Worm (Caenorhabditis elegans) whole organism, L1 larva: ENCODE results near the gene ggtb-1.

Experiments
- C04F5.9 ChIP-seq: sonication (generic microtip); optimal IDR thresholded peaks from 2 replicates; lab custom pipeline; 2016; ENCODE audit warnings: missing genetic modification characterization, missing compliant biosample characterization
- C34B4.2 ChIP-seq: sonication (generic microtip); optimal IDR thresholded peaks from 2 replicates; lab custom pipeline; 2017; ENCODE audit warnings: mild to moderate bottlenecking, missing genetic modification characterization, missing compliant biosample characterization
- alr-1 ChIP-seq: fragments of 200-800 bp; sonication (Bioruptor generic); optimal IDR thresholded peaks from 2 replicates; lab custom pipeline; 2018; ENCODE audit warnings: borderline replicate concordance, mild to moderate bottlenecking, missing genetic modification characterization, missing compliant biosample characterization
- aly-2 ChIP-seq: fragments of 150-350 bp; optimal IDR thresholded peaks from 2 replicates; lab custom pipeline; 2014; ENCODE audit warnings: missing biosample characterization, missing genetic modification characterization
- ama-1 ChIP-seq: fragments of 150-350 bp; optimal IDR thresholded peaks from 2 replicates; lab custom pipeline; 2014
- blmp-1 ChIP-seq: fragments of 150-350 bp; optimal IDR thresholded peaks from 2 replicates; lab custom pipeline; 2014; ENCODE audit warnings: missing biosample characterization, missing genetic modification characterization
- ceh-8 ChIP-seq: fragments of 200-800 bp; sonication (Bioruptor generic); optimal IDR thresholded peaks from 2 replicates; lab custom pipeline; 2018; ENCODE audit warnings: mild to moderate bottlenecking, missing genetic modification characterization, moderate library complexity, missing compliant biosample characterization
- ceh-82 ChIP-seq, 3 experiments: fragments of 150-350 bp in 1 of 3; sonication (generic microtip) in 2 of 3; optimal IDR thresholded peaks; 2 replicates each; lab custom pipeline; 2014 to 2017; ENCODE audit warnings: missing biosample characterization in 3 of 3, missing genetic modification characterization in 3 of 3
- ceh-88 ChIP-seq: fragments of 200-800 bp; sonication (Bioruptor generic); IDR thresholded peaks from 2 replicates; pipeline ENCODE4 v1.3.6; 2022; ENCODE audit warnings: missing genetic modification characterization, missing compliant biosample characterization
- efl-1 ChIP-seq, 4 experiments: fragments of 150-350 bp; optimal IDR thresholded peaks in 3 of 4; peaks in 1 of 4; 1 replicate in 1 of 4; 2 replicates in 3 of 4; lab custom pipeline; 2014; ENCODE audit warnings: missing biosample characterization in 2 of 4, missing genetic modification characterization in 2 of 4, missing genetic modification reagents in 2 of 4
- egl-13 ChIP-seq: sonication (generic microtip); optimal IDR thresholded peaks from 2 replicates; lab custom pipeline; 2016; ENCODE audit warnings: missing genotype, missing genetic modification reagents, missing genetic modification characterization, missing compliant biosample characterization
- elt-2 ChIP-seq: sonication (generic microtip); optimal IDR thresholded peaks from 2 replicates; lab custom pipeline; 2016; ENCODE audit warnings: missing genetic modification characterization, mild to moderate bottlenecking, inconsistent platforms, missing compliant biosample characterization, missing genetic modification reagents
- elt-3 ChIP-seq, 6 experiments: fragments of 150-350 bp in 1 of 6; sonication (generic microtip); optimal IDR thresholded peaks; 2 replicates each; lab custom pipeline; 2017 to 2018; ENCODE audit warnings: missing biosample characterization in 6 of 6, missing genetic modification characterization in 6 of 6, inconsistent platforms in 1 of 6
- ets-5 ChIP-seq: fragments of 200-800 bp; sonication (Bioruptor generic); IDR thresholded peaks from 2 replicates; pipeline ENCODE4 v1.3.6; 2022; ENCODE audit warnings: missing genetic modification characterization, missing compliant biosample characterization
- fkh-4 ChIP-seq: sonication (generic microtip); optimal IDR thresholded peaks from 2 replicates; lab custom pipeline; 2016; ENCODE audit warnings: missing compliant biosample characterization, missing genetic modification characterization, borderline replicate concordance
- fos-1 ChIP-seq: fragments of 150-350 bp; optimal IDR thresholded peaks from 2 replicates; lab custom pipeline; 2014; ENCODE audit warnings: missing biosample characterization, missing genetic modification characterization
- grh-1 ChIP-seq: fragments of 200-800 bp; sonication (Bioruptor generic); IDR thresholded peaks from 2 replicates; pipeline ENCODE4 v1.3.6; 2022; ENCODE audit warnings: missing genetic modification reagents, missing genetic modification characterization, missing compliant biosample characterization
- hlh-17 ChIP-seq: fragments of 200-800 bp; sonication (Bioruptor generic); optimal IDR thresholded peaks from 2 replicates; lab custom pipeline; 2018; ENCODE audit warnings: missing genetic modification characterization, mild to moderate bottlenecking, missing compliant biosample characterization, moderate library complexity, borderline replicate concordance
- hlh-4 ChIP-seq: sonication (generic microtip); optimal IDR thresholded peaks from 2 replicates; lab custom pipeline; 2016; ENCODE audit warnings: mild to moderate bottlenecking, missing genetic modification characterization, missing compliant biosample characterization
- hpl-2 ChIP-seq: fragments of 150-350 bp; optimal IDR thresholded peaks from 2 replicates; lab custom pipeline; 2014; ENCODE audit warnings: missing biosample characterization, missing genetic modification reagents, missing genetic modification characterization
- irx-1 ChIP-seq: sonication (generic microtip); optimal IDR thresholded peaks from 2 replicates; lab custom pipeline; 2016; ENCODE audit warnings: missing genetic modification characterization, missing compliant biosample characterization
- isw-1 ChIP-seq: fragments of 200-800 bp; sonication (Bioruptor generic); IDR thresholded peaks from 2 replicates; pipeline ENCODE4 v1.3.6; 2022; ENCODE audit warnings: missing genetic modification characterization, missing compliant biosample characterization
- jun-1 ChIP-seq: fragments of 150-350 bp; optimal IDR thresholded peaks from 2 replicates; lab custom pipeline; 2014; ENCODE audit warnings: missing biosample characterization, missing genetic modification reagents, missing genetic modification characterization
- lin-14 ChIP-seq: fragments of 200-800 bp; sonication (Bioruptor generic); optimal IDR thresholded peaks from 2 replicates; lab custom pipeline; 2018; ENCODE audit warnings: mild to moderate bottlenecking, missing genetic modification characterization, moderate library complexity, missing compliant biosample characterization
- lsy-2 ChIP-seq, 2 experiments: fragments of 150-350 bp; optimal IDR thresholded peaks; 2 replicates each; lab custom pipeline; 2014; ENCODE audit warnings: missing biosample characterization in 2 of 2, missing genetic modification characterization in 2 of 2
- mab-9 ChIP-seq: fragments of 200-800 bp; sonication (Bioruptor generic); IDR thresholded peaks from 2 replicates; pipeline ENCODE4 v1.3.6; 2022; ENCODE audit warnings: missing genetic modification reagents, missing genetic modification characterization, missing compliant biosample characterization
- mef-2 ChIP-seq: fragments of 150-350 bp; optimal IDR thresholded peaks from 2 replicates; lab custom pipeline; 2014; ENCODE audit warnings: missing biosample characterization, missing genetic modification characterization
- mep-1 ChIP-seq: fragments of 150-350 bp; optimal IDR thresholded peaks from 2 replicates; lab custom pipeline; 2014; ENCODE audit warnings: missing biosample characterization, missing genetic modification characterization
- nhr-11 ChIP-seq: fragments of 150-350 bp; optimal IDR thresholded peaks from 2 replicates; lab custom pipeline; 2014; ENCODE audit warnings: missing biosample characterization, missing genetic modification characterization
- nhr-19 ChIP-seq: fragments of 200-800 bp; sonication (Bioruptor generic); conservative IDR thresholded peaks from 2 replicates; pipeline ENCODE4 v1.3.6; 2022; ENCODE audit warnings: missing genetic modification characterization, missing compliant biosample characterization
- nhr-237 ChIP-seq: fragments of 150-350 bp; optimal IDR thresholded peaks from 2 replicates; lab custom pipeline; 2014; ENCODE audit warnings: missing biosample characterization, missing genetic modification characterization
- nhr-28 ChIP-seq: fragments of 150-350 bp; optimal IDR thresholded peaks from 2 replicates; lab custom pipeline; 2014; ENCODE audit warnings: missing biosample characterization, missing genetic modification characterization
- nhr-47 ChIP-seq: sonication (generic microtip); optimal IDR thresholded peaks from 2 replicates; lab custom pipeline; 2016; ENCODE audit warnings: mild to moderate bottlenecking, missing genetic modification characterization, moderate library complexity, missing compliant biosample characterization
- nhr-76 ChIP-seq: sonication (generic microtip); optimal IDR thresholded peaks from 2 replicates; lab custom pipeline; 2017; ENCODE audit warnings: missing biosample characterization, missing genetic modification characterization
- nhr-84 ChIP-seq: sonication (generic microtip); optimal IDR thresholded peaks from 2 replicates; lab custom pipeline; 2017; ENCODE audit warnings: missing biosample characterization, missing genetic modification characterization
- nhr-85 ChIP-seq: sonication (generic microtip); peaks from one replicate; lab custom pipeline; 2016; ENCODE audit warnings: missing genetic modification characterization, inconsistent platforms, missing compliant biosample characterization
- pag-3 ChIP-seq: sonication (generic microtip); optimal IDR thresholded peaks from 2 replicates; lab custom pipeline; 2017; ENCODE audit warnings: missing genetic modification characterization, mild to moderate bottlenecking, missing compliant biosample characterization, antibody characterized with exemption, borderline replicate concordance; ENCODE audit not compliant: insufficient read depth
- pax-3 ChIP-seq: fragments of 200-800 bp; sonication (Bioruptor generic); optimal IDR thresholded peaks from 2 replicates; lab custom pipeline; 2018; ENCODE audit warnings: mild to moderate bottlenecking, missing genetic modification characterization, moderate library complexity, missing compliant biosample characterization
- pqm-1 ChIP-seq: sonication (generic microtip); optimal IDR thresholded peaks from 3 replicates; lab custom pipeline; 2017; ENCODE audit warnings: missing biosample characterization, missing genetic modification characterization
- snu-23 ChIP-seq: sonication (generic microtip); optimal IDR thresholded peaks from 2 replicates; lab custom pipeline; 2016; ENCODE audit warnings: missing genetic modification characterization, missing compliant biosample characterization
- sox-4 ChIP-seq: sonication (generic microtip); optimal IDR thresholded peaks from 2 replicates; lab custom pipeline; 2016; ENCODE audit warnings: missing genetic modification characterization, missing compliant biosample characterization
- sptf-1 ChIP-seq: fragments of 150-350 bp; optimal IDR thresholded peaks from 2 replicates; lab custom pipeline; 2014; ENCODE audit warnings: missing biosample characterization, missing genetic modification characterization
- sup-37 ChIP-seq: fragments of 200-800 bp; sonication (Bioruptor generic); optimal IDR thresholded peaks from 2 replicates; lab custom pipeline; 2018; ENCODE audit warnings: mild to moderate bottlenecking, missing genetic modification characterization, missing compliant biosample characterization
- tbx-2 ChIP-seq: sonication (generic microtip); optimal IDR thresholded peaks from 2 replicates; lab custom pipeline; 2016; ENCODE audit warnings: missing genetic modification characterization, missing compliant biosample characterization
- tlp-1 ChIP-seq: fragments of 150-350 bp; optimal IDR thresholded peaks from 2 replicates; lab custom pipeline; 2014; ENCODE audit warnings: missing biosample characterization, missing genetic modification characterization
- unc-62 ChIP-seq: fragments of 150-350 bp; optimal IDR thresholded peaks from 2 replicates; lab custom pipeline; 2014; ENCODE audit warnings: missing biosample characterization, missing genetic modification reagents, missing genetic modification characterization
- unc-86 ChIP-seq: sonication (generic microtip); optimal IDR thresholded peaks from 2 replicates; lab custom pipeline; 2016; ENCODE audit warnings: missing genetic modification characterization, missing compliant biosample characterization
- unc-98 ChIP-seq: fragments of 200-800 bp; sonication (Bioruptor generic); IDR thresholded peaks from 2 replicates; pipeline ENCODE4 v1.3.6; 2022; ENCODE audit warnings: missing genetic modification characterization, missing compliant biosample characterization
- vab-15 ChIP-seq: sonication (generic microtip); optimal IDR thresholded peaks from 2 replicates; lab custom pipeline; 2017; ENCODE audit warnings: missing genotype, mild to moderate bottlenecking, missing genetic modification characterization, missing compliant biosample characterization
- xbp-1 ChIP-seq: sonication (generic microtip); optimal IDR thresholded peaks from 2 replicates; lab custom pipeline; 2016; ENCODE audit warnings: missing genetic modification characterization, missing compliant biosample characterization
- zag-1 ChIP-seq: fragments of 150-350 bp; optimal IDR thresholded peaks from 2 replicates; lab custom pipeline; 2014; ENCODE audit warnings: missing biosample characterization, missing genetic modification characterization
- ztf-11 ChIP-seq, 2 experiments: sonication (generic microtip); optimal IDR thresholded peaks; 2 replicates each; lab custom pipeline; 2016 to 2017; ENCODE audit warnings: missing genetic modification characterization in 2 of 2, missing biosample characterization in 1 of 2, missing compliant biosample characterization in 1 of 2

The ggtb-1 gene

ce11 chrIII:7153747-7154238 is 20.2 kb downstream of the ggtb-1 start, which contains the start of gene ogt-1:
ogt-1 (minus strand) TSS chrIII:7153797.
- TF ChIP-seq grh-1 (peak; percentile 69), elt-3 (tag; optimal IDR thresholded peaks at IDR 0.05; lab: Kevin White, UChicago) (peak in 3 of 6 experiments; percentile 18 to 83 (median 78)), ets-5 (GFP tag; lab: Robert Waterston, UW) (no peak), nhr-28 (no peak), mep-1 (tag; lab: Kevin White, UChicago) (peak; percentile 93), mef-2 (tag; lab: Kevin White, UChicago) (peak; percentile 65), isw-1 (GFP tag; lab: Robert Waterston, UW) (peak; percentile 70), alr-1 (tag; lab: Kevin White, UChicago) (no peak), sptf-1 (tag; lab: Kevin White, UChicago) (no peak), ztf-11 (tag; optimal IDR thresholded peaks at IDR 0.05; lab: Kevin White, UChicago) (no peak), tbx-2 (tag; lab: Kevin White, UChicago) (peak; percentile 84), aly-2 (peak; percentile 66), C04F5.9 (tag; lab: Kevin White, UChicago) (no peak), irx-1 (tag; lab: Kevin White, UChicago) (peak; percentile 62), hlh-17 (GFP tag; lab: Kevin White, UChicago) (no peak), ceh-82 (tag; optimal IDR thresholded peaks at IDR 0.05; lab: Kevin White, UChicago) (peak; percentile 57 to 89 (median 87)), sox-4 (tag; lab: Kevin White, UChicago) (no peak), lin-14 (GFP tag; lab: Kevin White, UChicago) (peak; percentile 97), elt-2 (tag; lab: Kevin White, UChicago) (peak; percentile 62), zag-1 (peak; percentile 39), pag-3 (tag; lab: Kevin White, UChicago) (peak; percentile 16), lsy-2 (tag; optimal IDR thresholded peaks at IDR 0.05; lab: Kevin White, UChicago) (peak; percentile 88 to 90), nhr-85 (peak; percentile 96), pax-3 (no peak), efl-1 (optimal IDR thresholded peaks at IDR 0.05; lab: Kevin White, UChicago) (peak; percentile 83 to 91), efl-1 (GFP tag; optimal IDR thresholded peaks at IDR 0.05 in 1 of 2; lab: Kevin White, UChicago) (peak; percentile 61 to 94), tlp-1 (tag; lab: Kevin White, UChicago) (no peak), xbp-1 (tag; lab: Kevin White, UChicago) (peak; percentile 80), ceh-8 (peak; percentile 67), hpl-2 (GFP tag; lab: Kevin White, UChicago) (peak; percentile 36), fkh-4 (tag; lab: Kevin White, UChicago) (no peak), snu-23 (GFP tag; lab: Kevin White, UChicago) (peak; percentile 94), sup-37 (GFP tag; lab: Kevin White, UChicago) (no peak), ama-1 (lab: Kevin White, UChicago) (peak; percentile 84), nhr-237 (tag; lab: Kevin White, UChicago) (peak; percentile 77), mab-9 (GFP tag; lab: Robert Waterston, UW) (no peak), nhr-11 (tag; lab: Kevin White, UChicago) (peak; percentile 74), C34B4.2 (tag; lab: Kevin White, UChicago) (no peak), blmp-1 (tag; lab: Kevin White, UChicago) (peak; percentile 69), pqm-1 (tag; lab: Kevin White, UChicago) (no peak), nhr-47 (tag; lab: Kevin White, UChicago) (peak; percentile 83), fos-1 (tag; lab: Kevin White, UChicago) (peak; percentile 82), hlh-4 (tag; lab: Kevin White, UChicago) (no peak), egl-13 (tag; lab: Kevin White, UChicago) (peak; percentile 32), vab-15 (tag; lab: Kevin White, UChicago) (no peak), nhr-19 (GFP tag; lab: Robert Waterston, UW) (peak; percentile 86), nhr-84 (tag; lab: Kevin White, UChicago) (no peak), unc-62 (GFP tag; lab: Kevin White, UChicago) (no peak), jun-1 (tag; lab: Kevin White, UChicago) (peak; percentile 68), unc-86 (tag; lab: Kevin White, UChicago) (peak; percentile 72), nhr-76 (no peak), ceh-88 (no peak), unc-98 (GFP tag; lab: Robert Waterston, UW) (no peak)
